5 fruit fly cellular contexts compared by ENCODE assay signal in the genomic region with DNA sequence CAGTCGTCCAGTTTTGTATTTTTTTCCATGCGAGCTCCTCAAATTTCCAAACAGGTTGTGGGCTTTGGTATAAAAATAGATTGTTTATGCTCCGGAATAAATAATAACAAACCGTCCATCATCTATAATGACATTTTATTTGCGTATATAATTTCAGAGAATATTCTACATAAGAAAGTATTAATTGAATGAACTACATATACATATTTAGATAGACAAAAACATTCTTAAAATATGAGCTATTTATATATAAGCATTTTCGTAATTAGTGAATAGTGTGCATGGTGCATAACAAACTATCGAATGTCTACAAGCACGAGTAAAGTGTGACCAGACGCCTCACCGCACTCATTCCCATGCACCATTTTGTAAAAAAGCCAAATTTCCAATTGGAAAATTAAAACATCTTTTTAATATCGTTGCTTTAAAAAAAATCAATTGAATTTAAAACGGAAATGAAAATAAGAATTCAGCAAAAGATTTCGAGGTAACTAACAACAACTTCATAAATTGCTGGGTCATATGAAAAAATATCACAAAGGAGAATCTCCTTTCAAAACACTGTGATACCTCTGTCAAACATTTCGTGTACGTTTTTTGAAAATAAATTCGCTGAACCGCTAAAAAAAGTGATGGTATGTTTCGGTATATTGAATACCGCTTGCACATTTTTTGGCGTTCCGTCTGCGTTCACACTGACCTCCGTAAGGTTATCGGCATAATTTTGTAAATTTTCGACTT.
TF ChIP-seq lines count a peak whose summit lies in the region.

TSS of gene muc (plus strand) at position 541 of the 741 bp plus-strand sequence.

- no peak for TF ChIP-seq CTCF in whole organism, embryonic (GFP tag; optimal IDR thresholded peaks at IDR 0.05; lab: Kevin White, UChicago)

TF ChIP-seq in whole organism, adult, 20 proteins besides CTCF, POLR2A, EP300 and RAD21 (continues in another document):
- TF ChIP-seq CG12768 (GFP tag; optimal IDR thresholded peaks at IDR 0.05; lab: Kevin White, UChicago) (no peak), Crg-1 (GFP tag; optimal IDR thresholded peaks at IDR 0.05; lab: Kevin White, UChicago) (no peak), CG7045 (GFP tag; optimal IDR thresholded peaks at IDR 0.05; lab: Kevin White, UChicago) (no peak), CG5204 (GFP tag; optimal IDR thresholded peaks at IDR 0.05; lab: Kevin White, UChicago) (peak; percentile 30), tj (GFP tag; optimal IDR thresholded peaks at IDR 0.05; lab: Kevin White, UChicago) (peak; percentile 23), toe (GFP tag; optimal IDR thresholded peaks at IDR 0.05; lab: Kevin White, UChicago) (peak; percentile 46), Mnt (GFP tag; optimal IDR thresholded peaks at IDR 0.05; lab: Kevin White, UChicago) (no peak), CG11617 (GFP tag; optimal IDR thresholded peaks at IDR 0.05; lab: Kevin White, UChicago) (no peak), bab1 (GFP tag; optimal IDR thresholded peaks at IDR 0.05; lab: Kevin White, UChicago) (peak; percentile 13), Clk (GFP tag; optimal IDR thresholded peaks at IDR 0.05; lab: Kevin White, UChicago) (peak; percentile 8), pad (GFP tag; optimal IDR thresholded peaks at IDR 0.05; lab: Kevin White, UChicago) (peak; percentile 6), CG33017 (tag; optimal IDR thresholded peaks at IDR 0.05; lab: Kevin White, UChicago) (peak; percentile 54), CG14711 (tag; optimal IDR thresholded peaks at IDR 0.05; lab: Kevin White, UChicago) (peak; percentile 57), CG1620 (GFP tag; optimal IDR thresholded peaks at IDR 0.05; lab: Kevin White, UChicago) (peak; percentile 36), Hr96 (GFP tag; optimal IDR thresholded peaks at IDR 0.05; lab: Kevin White, UChicago) (peak; percentile 8), cnc (optimal IDR thresholded peaks at IDR 0.05; lab: Kevin White, UChicago) (no peak)

TF ChIP-seq in whole organism, embryonic, 481 proteins besides CTCF, POLR2A, EP300 and RAD21 (continues in another document):
- TF ChIP-seq CG15696 (tag; optimal IDR thresholded peaks at IDR 0.05; lab: Kevin White, UChicago) (peak; percentile 26), Rfx (GFP tag; IDR thresholded peaks at IDR 0.05; lab: Robert Waterston, UW) (peak; percentile 64), CG6683 (GFP tag; optimal IDR thresholded peaks at IDR 0.05; lab: Kevin White, UChicago) (no peak), CG34422 (GFP tag; IDR thresholded peaks at IDR 0.05; lab: Robert Waterston, UW) (peak; percentile 8; the same call in 1 of the 3 replicates), CG12104 (GFP tag; optimal IDR thresholded peaks at IDR 0.05; lab: Kevin White, UChicago) (peak; percentile 30), Camta (GFP tag; optimal IDR thresholded peaks at IDR 0.05; lab: Kevin White, UChicago) (peak; percentile 29), ftz-f1 (GFP tag; optimal IDR thresholded peaks at IDR 0.05; lab: Kevin White, UChicago) (no peak), CG8478 (optimal IDR thresholded peaks at IDR 0.05; lab: Kevin White, UChicago) (no peak), CG12391 (tag; optimal IDR thresholded peaks at IDR 0.05; lab: Kevin White, UChicago) (peak; percentile 68), Hey (tag; optimal IDR thresholded peaks at IDR 0.05; lab: Kevin White, UChicago) (no peak), Oli (tag; optimal IDR thresholded peaks at IDR 0.05; lab: Kevin White, UChicago) (peak; percentile 17), Doc3 (GFP tag; IDR thresholded peaks at IDR 0.05; lab: Robert Waterston, UW; ENCODE audit: partially characterized antibody) (peak; percentile 58), her (GFP tag; optimal IDR thresholded peaks at IDR 0.05; lab: Kevin White, UChicago) (no peak), MBD-R2 (GFP tag; IDR thresholded peaks at IDR 0.05; lab: Robert Waterston, UW) (no peak; the same call in 1 of the 2 replicates), CG17802 (tag; optimal IDR thresholded peaks at IDR 0.05; lab: Kevin White, UChicago) (peak; percentile 79), CG18476 (GFP tag; optimal IDR thresholded peaks at IDR 0.05; lab: Kevin White, UChicago) (no peak)

TF ChIP-seq in whole organism, prepupa, 60 proteins besides CTCF, POLR2A, EP300 and RAD21 (continues in another document):
- no peak for TF ChIP-seq Hr38 (GFP tag; optimal IDR thresholded peaks at IDR 0.05; lab: Kevin White, UChicago)
- no peak for TF ChIP-seq CG11294 (GFP tag; IDR thresholded peaks at IDR 0.05; lab: Robert Waterston, UW)
- peak; percentile 69 for TF ChIP-seq Eip78C (GFP tag; lab: Kevin White, UChicago)
- no peak for TF ChIP-seq CG4318 (GFP tag; optimal IDR thresholded peaks at IDR 0.05; lab: Kevin White, UChicago)
- TF ChIP-seq CG32006 (GFP tag; optimal IDR thresholded peaks at IDR 0.05; lab: Kevin White, UChicago): peak; percentile 27
- no peak for TF ChIP-seq Gug (GFP tag; IDR thresholded peaks at IDR 0.05; lab: Robert Waterston, UW)
- TF ChIP-seq Smox (GFP tag; optimal IDR thresholded peaks at IDR 0.05; lab: Kevin White, UChicago): peak; percentile 59
- TF ChIP-seq acj6 (GFP tag; optimal IDR thresholded peaks at IDR 0.05; lab: Kevin White, UChicago): no peak
- no peak for TF ChIP-seq spab (GFP tag; optimal IDR thresholded peaks at IDR 0.05; lab: Kevin White, UChicago)
- TF ChIP-seq Eip93F (GFP tag; optimal IDR thresholded peaks at IDR 0.05; lab: Kevin White, UChicago): peak; percentile 1
- peak; percentile 31 for TF ChIP-seq esn (GFP tag; optimal IDR thresholded peaks at IDR 0.05; lab: Kevin White, UChicago)
- peak; percentile 19 for TF ChIP-seq CG10631 (GFP tag; optimal IDR thresholded peaks at IDR 0.05; lab: Kevin White, UChicago)
- no peak for TF ChIP-seq vri (GFP tag; optimal IDR thresholded peaks at IDR 0.05; lab: Kevin White, UChicago)
- TF ChIP-seq Hr39 (GFP tag; optimal IDR thresholded peaks at IDR 0.05; lab: Kevin White, UChicago): peak; percentile 18
- peak; percentile 34 for TF ChIP-seq Met (GFP tag; optimal IDR thresholded peaks at IDR 0.05; lab: Kevin White, UChicago)
- TF ChIP-seq Hr4 (GFP tag; optimal IDR thresholded peaks at IDR 0.05; lab: Kevin White, UChicago): no peak
- peak; percentile 96 for TF ChIP-seq svp (GFP tag; lab: Kevin White, UChicago)
- TF ChIP-seq CG1621 (tag; optimal IDR thresholded peaks at IDR 0.05; lab: Kevin White, UChicago): no peak
- no peak for TF ChIP-seq CG8632 (GFP tag; optimal IDR thresholded peaks at IDR 0.05; lab: Kevin White, UChicago)

TF ChIP-seq in whole organism, pupa, 21 proteins besides CTCF, POLR2A, EP300 and RAD21:
- TF ChIP-seq D1 (tag; optimal IDR thresholded peaks at IDR 0.05; lab: Kevin White, UChicago): no peak
- peak; percentile 18; the same call in 1 of the 2 replicates for TF ChIP-seq CG12605 (GFP tag; IDR thresholded peaks at IDR 0.05; lab: Robert Waterston, UW)
- peak; percentile 18 for TF ChIP-seq CG17806 (tag; optimal IDR thresholded peaks at IDR 0.05; lab: Kevin White, UChicago)
- peak; percentile 21 for TF ChIP-seq CG14655 (GFP tag; optimal IDR thresholded peaks at IDR 0.05; lab: Kevin White, UChicago)
- no peak for TF ChIP-seq CG32121 (GFP tag; IDR thresholded peaks at IDR 0.05; lab: Robert Waterston, UW)
- TF ChIP-seq Snoo (tag; optimal IDR thresholded peaks at IDR 0.05; lab: Kevin White, UChicago): no peak
- 0 out of 2 replicates have a peak, but pooled peaks have one; percentile 21 for TF ChIP-seq Ets98B (GFP tag; IDR thresholded peaks at IDR 0.05; lab: Robert Waterston, UW)
- TF ChIP-seq gl (tag; optimal IDR thresholded peaks at IDR 0.05; lab: Kevin White, UChicago): no peak
- no peak for TF ChIP-seq CG10348 (GFP tag; IDR thresholded peaks at IDR 0.05; lab: Robert Waterston, UW)
- no peak for TF ChIP-seq EcR (GFP tag; optimal IDR thresholded peaks at IDR 0.05; lab: Kevin White, UChicago)
- TF ChIP-seq CG8159 (tag; optimal IDR thresholded peaks at IDR 0.05; lab: Kevin White, UChicago): peak; percentile 30
- TF ChIP-seq CG8301 (tag; optimal IDR thresholded peaks at IDR 0.05; lab: Kevin White, UChicago): peak; percentile 4
- no peak for TF ChIP-seq CG9948 (tag; optimal IDR thresholded peaks at IDR 0.05; lab: Kevin White, UChicago)
- peak; percentile 2 for TF ChIP-seq CG15710 (tag; optimal IDR thresholded peaks at IDR 0.05; lab: Kevin White, UChicago)

TF ChIP-seq in whole organism, wandering third instar larva, 38 proteins besides CTCF, POLR2A, EP300 and RAD21 (continues in another document):
- TF ChIP-seq Hr83 (GFP tag; optimal IDR thresholded peaks at IDR 0.05; lab: Kevin White, UChicago; ENCODE audit: poor library complexity, severe bottlenecking): no peak
- peak; percentile 36 for TF ChIP-seq sv (GFP tag; optimal IDR thresholded peaks at IDR 0.05; lab: Kevin White, UChicago)
- peak; percentile 2 for TF ChIP-seq OdsH (GFP tag; optimal IDR thresholded peaks at IDR 0.05; lab: Kevin White, UChicago)
- TF ChIP-seq Hr78 (GFP tag; optimal IDR thresholded peaks at IDR 0.05; lab: Kevin White, UChicago): peak; percentile 49
- TF ChIP-seq GATAd (GFP tag; optimal IDR thresholded peaks at IDR 0.05; lab: Kevin White, UChicago): no peak
- TF ChIP-seq woc (GFP tag; optimal IDR thresholded peaks at IDR 0.05; lab: Kevin White, UChicago): peak; percentile 80
- peak; percentile 93 for TF ChIP-seq N (GFP tag; optimal IDR thresholded peaks at IDR 0.05; lab: Kevin White, UChicago)
- peak; percentile 28 for TF ChIP-seq h (GFP tag; optimal IDR thresholded peaks at IDR 0.05; lab: Kevin White, UChicago)
- no peak for TF ChIP-seq tai (GFP tag; optimal IDR thresholded peaks at IDR 0.05; lab: Kevin White, UChicago)
- TF ChIP-seq Rel (GFP tag; optimal IDR thresholded peaks at IDR 0.05; lab: Kevin White, UChicago): no peak
- TF ChIP-seq Rel (tag; optimal IDR thresholded peaks at IDR 0.05; lab: Kevin White, UChicago): no peak
- TF ChIP-seq Hnf4 (GFP tag; optimal IDR thresholded peaks at IDR 0.05; lab: Kevin White, UChicago): peak; percentile 44
- peak; percentile 34 for TF ChIP-seq ey (GFP tag; optimal IDR thresholded peaks at IDR 0.05; lab: Kevin White, UChicago)
- TF ChIP-seq jim (GFP tag; optimal IDR thresholded peaks at IDR 0.05; lab: Kevin White, UChicago): no peak
- TF ChIP-seq dmrt93B (GFP tag; optimal IDR thresholded peaks at IDR 0.05; lab: Kevin White, UChicago): peak; percentile 30
- peak; percentile 54 for TF ChIP-seq brk (GFP tag; optimal IDR thresholded peaks at IDR 0.05; lab: Kevin White, UChicago)
- TF ChIP-seq CG9705 (GFP tag; optimal IDR thresholded peaks at IDR 0.05; lab: Kevin White, UChicago): peak; percentile 16
- TF ChIP-seq psq (GFP tag; optimal IDR thresholded peaks at IDR 0.05; lab: Kevin White, UChicago): no peak
- no peak for TF ChIP-seq Dif (GFP tag; optimal IDR thresholded peaks at IDR 0.05; lab: Kevin White, UChicago; ENCODE audit: partially characterized antibody)
- peak; percentile 46 for TF ChIP-seq fru (GFP tag; optimal IDR thresholded peaks at IDR 0.05; lab: Kevin White, UChicago)
- no peak for TF ChIP-seq usp (GFP tag; optimal IDR thresholded peaks at IDR 0.05; lab: Kevin White, UChicago)
- no peak for TF ChIP-seq pan (optimal IDR thresholded peaks at IDR 0.05; lab: Kevin White, UChicago)
- TF ChIP-seq Myc (optimal IDR thresholded peaks at IDR 0.05; lab: Kevin White, UChicago): no peak
- TF ChIP-seq dl (GFP tag; optimal IDR thresholded peaks at IDR 0.05; lab: Kevin White, UChicago; ENCODE audit: insufficient read depth in 1 of 2, partially characterized antibody in 2 of 2): no peak
- no peak for TF ChIP-seq CG32264 (GFP tag; optimal IDR thresholded peaks at IDR 0.05; lab: Kevin White, UChicago)
